Worm (Caenorhabditis elegans): ENCODE measurements around the gene R12B2.8.

ce11 chrIII:5839147-5839546 lies 15.4 kb downstream of the R12B2.8 start:
- no peak for TF ChIP-seq ama-1 (optimal IDR thresholded peaks at IDR 0.05)
- TF ChIP-seq egl-27 (tag; optimal IDR thresholded peaks at IDR 0.05): no peak
- no peak for TF ChIP-seq ceh-9 (tag; optimal IDR thresholded peaks at IDR 0.05)
- TF ChIP-seq snpc-4 (tag; optimal IDR thresholded peaks at IDR 0.05): no peak
- no peak for TF ChIP-seq elt-1 (tag; optimal IDR thresholded peaks at IDR 0.05)

All from whole organism, L3 larva.